Fruit fly (Drosophila melanogaster): Measurements from ENCODE around the gene CG13392.

The CG13392 gene

DNA sequence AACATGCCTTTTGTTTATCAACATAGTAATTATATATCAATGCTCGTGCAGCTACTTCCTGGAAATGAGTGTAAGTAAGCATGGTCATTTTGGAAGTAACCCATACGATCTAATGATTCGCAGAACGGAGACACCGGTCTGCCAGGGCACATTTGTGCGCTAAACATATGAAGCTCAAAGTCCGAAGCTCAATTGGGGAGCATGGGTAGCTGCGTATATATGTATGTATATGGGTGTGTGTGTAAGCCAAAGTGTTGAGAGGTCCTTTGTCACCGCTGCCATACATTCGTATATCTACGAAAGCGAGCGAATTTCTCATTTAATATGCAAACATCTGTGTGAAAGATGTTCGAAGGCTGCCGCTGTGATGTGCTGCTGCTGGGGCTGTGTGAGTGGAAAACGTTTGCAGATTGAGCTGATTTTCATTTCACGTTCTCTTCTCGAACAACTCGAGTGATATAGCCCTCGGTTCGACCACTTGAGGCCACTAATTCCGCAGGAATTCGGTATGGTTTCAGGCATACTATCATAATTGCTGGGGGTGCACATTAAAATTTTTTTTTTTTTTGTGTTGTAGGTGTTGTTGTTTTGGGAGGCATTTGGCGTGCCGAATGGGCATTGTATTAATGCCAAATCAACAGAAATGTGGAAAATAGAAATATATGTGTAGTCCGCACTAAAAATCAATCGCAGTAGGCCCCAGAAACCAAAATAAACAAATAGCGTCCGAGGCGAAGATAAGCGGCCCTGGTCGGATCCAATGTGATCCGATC lies 35.7 kb upstream of the CG13392 start:
- no peak for TF ChIP-seq pan (optimal IDR thresholded peaks at IDR 0.05)
- no peak for TF ChIP-seq usp (GFP tag; optimal IDR thresholded peaks at IDR 0.05)
- TF ChIP-seq EcR (GFP tag; optimal IDR thresholded peaks at IDR 0.05), result no peak
- TF ChIP-seq CG8478 (optimal IDR thresholded peaks at IDR 0.05), result no peak
- TF ChIP-seq Dll (optimal IDR thresholded peaks at IDR 0.05), result no peak
- TF ChIP-seq psq (optimal IDR thresholded peaks at IDR 0.05), result no peak

DNA sequence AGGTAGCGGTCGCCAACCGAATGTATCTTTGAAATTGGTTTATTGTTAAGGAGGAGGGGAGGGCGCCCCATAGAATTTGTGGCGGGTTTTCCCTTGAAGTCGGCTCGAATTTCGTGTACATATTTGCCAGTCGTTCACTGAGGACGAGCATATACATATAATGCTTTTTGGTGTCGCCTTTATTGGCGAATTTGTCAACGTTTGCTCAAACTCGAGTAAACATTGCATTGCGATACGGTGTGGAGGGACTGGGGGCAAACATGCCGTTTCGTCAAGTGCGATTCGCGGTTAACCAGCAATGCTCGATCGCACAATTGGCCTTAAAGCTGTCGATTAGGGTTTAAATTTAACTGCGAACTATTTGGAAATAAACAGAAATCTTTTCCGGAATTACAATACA lies 35.0 kb upstream of the CG13392 start:
- TF ChIP-seq psq (optimal IDR thresholded peaks at IDR 0.05) (no peak), pan (optimal IDR thresholded peaks at IDR 0.05) (no peak), CG8478 (optimal IDR thresholded peaks at IDR 0.05) (no peak), Dll (optimal IDR thresholded peaks at IDR 0.05) (no peak), usp (GFP tag; optimal IDR thresholded peaks at IDR 0.05) (no peak), EcR (GFP tag; optimal IDR thresholded peaks at IDR 0.05) (no peak)

- no peak for TF ChIP-seq EcR (GFP tag; optimal IDR thresholded peaks at IDR 0.05)
- TF ChIP-seq Dll (optimal IDR thresholded peaks at IDR 0.05), result peak; percentile 53
These were observed 33.9 kb upstream of the CG13392 start for dm6 chr2L:8416350-8417046.

DNA sequence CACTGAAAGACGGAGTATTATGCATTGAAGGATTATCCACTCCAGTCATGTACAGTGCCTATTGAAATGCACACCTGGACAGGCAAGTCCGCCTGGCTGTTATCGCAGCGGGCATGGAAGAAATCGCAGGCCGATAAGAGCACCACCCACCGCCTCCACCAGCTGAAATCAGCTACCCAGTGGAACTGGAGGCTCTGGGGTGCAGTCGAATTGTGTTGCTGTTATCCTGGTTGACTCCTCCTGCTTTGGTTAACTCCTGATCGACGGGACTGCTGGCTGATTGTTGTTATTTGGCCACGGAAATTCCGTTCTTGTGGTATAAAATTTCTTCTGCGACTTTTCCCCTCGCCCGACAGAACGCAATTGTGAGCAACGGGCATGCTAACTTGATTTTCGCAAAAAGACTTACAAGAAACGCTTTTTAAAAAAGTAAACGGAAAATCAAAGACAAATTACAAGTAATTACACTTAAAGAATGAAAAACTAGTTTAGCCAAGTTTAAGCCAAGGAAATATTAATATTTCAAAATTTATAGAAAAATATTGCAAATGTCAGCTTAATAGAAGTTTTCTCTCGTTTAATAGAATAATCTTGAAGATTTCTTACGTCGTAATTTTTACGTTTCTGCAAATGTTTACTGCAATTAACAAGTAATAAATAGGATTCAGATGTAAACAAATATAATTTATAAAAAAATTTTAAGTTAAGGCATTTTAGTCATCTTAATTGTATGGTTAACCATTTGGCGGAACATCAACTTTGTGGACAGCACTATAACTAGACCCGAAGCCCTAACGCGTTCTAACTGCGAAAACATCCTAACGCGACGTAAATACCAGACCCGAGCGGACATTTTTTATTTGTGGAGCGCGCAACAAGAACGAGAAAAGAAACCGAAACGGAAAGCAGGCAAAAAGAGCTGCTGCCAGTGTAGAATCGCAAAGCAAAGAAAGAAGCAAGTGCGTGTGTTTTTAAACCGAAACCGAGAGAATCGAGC lies 32.6 kb upstream of the CG13392 start, which contains the start of the genes CG13398 and Akap200:
Gene CG13398, minus strand, starts transcription at position 370 of the 997 bp plus-strand sequence.
Gene Akap200, plus strand, starts transcription at position 804 of the 997 bp plus-strand sequence.
- no peak for TF ChIP-seq Dll (optimal IDR thresholded peaks at IDR 0.05)
- TF ChIP-seq CG8478 (optimal IDR thresholded peaks at IDR 0.05), result no peak
- TF ChIP-seq usp (GFP tag; optimal IDR thresholded peaks at IDR 0.05), result no peak
- no peak for TF ChIP-seq pan (optimal IDR thresholded peaks at IDR 0.05)
- no peak for TF ChIP-seq EcR (GFP tag; optimal IDR thresholded peaks at IDR 0.05)
- no peak for TF ChIP-seq psq (optimal IDR thresholded peaks at IDR 0.05)

- TF ChIP-seq CG8478 (optimal IDR thresholded peaks at IDR 0.05) (no peak), pan (optimal IDR thresholded peaks at IDR 0.05) (no peak), Dll (optimal IDR thresholded peaks at IDR 0.05) (no peak), usp (GFP tag; optimal IDR thresholded peaks at IDR 0.05) (no peak), EcR (GFP tag; optimal IDR thresholded peaks at IDR 0.05) (no peak), psq (optimal IDR thresholded peaks at IDR 0.05) (no peak)
These were observed 28.9 kb upstream of the CG13392 start, which contains the start of gene Naglu for dm6 chr2L:8411530-8411929. Gene Naglu, minus strand, starts transcription at chr2L:8411868.

DNA sequence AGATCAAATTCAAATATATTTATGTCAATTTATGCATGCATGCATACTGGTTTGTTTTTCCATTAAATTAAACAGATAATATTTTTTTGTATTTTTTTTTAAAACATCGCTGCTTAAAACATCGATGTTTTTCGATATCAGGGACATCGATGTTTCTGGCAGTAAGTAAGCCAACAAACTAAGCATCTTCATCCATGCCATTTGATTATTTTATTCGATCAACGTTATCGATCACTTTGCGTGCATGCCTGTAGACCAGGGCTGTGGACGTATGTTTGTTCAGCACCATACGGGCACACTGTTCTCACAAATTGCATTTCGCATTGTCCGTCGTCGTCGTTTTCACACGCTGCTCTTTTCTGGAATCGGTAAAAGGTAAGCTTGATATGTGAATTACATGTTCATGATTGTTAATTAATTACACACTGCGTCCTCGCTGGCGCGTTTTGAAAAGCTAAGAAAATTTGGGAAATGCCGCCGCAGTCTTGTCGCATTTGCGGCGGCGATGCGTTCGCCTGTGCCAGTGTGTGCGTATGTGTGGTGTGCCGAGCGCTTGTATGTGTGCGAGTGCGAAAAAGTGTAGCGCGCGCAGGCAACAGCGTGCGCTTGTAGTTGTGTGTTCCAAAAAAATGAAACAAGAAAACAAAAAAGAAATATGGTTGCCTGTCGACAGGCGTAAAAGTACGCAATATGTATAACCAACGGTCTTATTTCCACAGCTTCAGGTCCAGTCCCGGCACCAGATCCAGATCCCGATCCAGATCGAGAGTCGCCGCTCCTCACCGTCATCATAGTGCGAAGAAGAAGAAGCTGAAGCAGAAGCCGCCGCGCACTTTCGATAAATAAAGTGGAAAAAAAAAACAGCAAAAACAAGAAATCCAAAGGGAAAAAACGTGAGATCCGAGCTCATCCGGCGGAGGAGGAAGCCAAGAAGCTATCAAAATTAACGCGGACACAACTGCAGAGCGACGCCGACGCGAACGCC lies 21.0 kb upstream of the CG13392 start, which contains the start of gene emb:
Gene emb, plus strand, starts transcription at position 288 of the 985 bp plus-strand sequence.
- no peak for TF ChIP-seq Dll (optimal IDR thresholded peaks at IDR 0.05)
- TF ChIP-seq usp (GFP tag; optimal IDR thresholded peaks at IDR 0.05), result no peak
- TF ChIP-seq CG8478 (optimal IDR thresholded peaks at IDR 0.05), result no peak

- TF ChIP-seq psq (optimal IDR thresholded peaks at IDR 0.05), result no peak
- TF ChIP-seq pan (optimal IDR thresholded peaks at IDR 0.05), result no peak
- TF ChIP-seq EcR (GFP tag; optimal IDR thresholded peaks at IDR 0.05), result no peak
- no peak for TF ChIP-seq usp (GFP tag; optimal IDR thresholded peaks at IDR 0.05)
- TF ChIP-seq Dll (optimal IDR thresholded peaks at IDR 0.05), result no peak
- no peak for TF ChIP-seq CG8478 (optimal IDR thresholded peaks at IDR 0.05)
These were observed 20.3 kb upstream of the CG13392 start, which contains the start of gene fy for dm6 chr2L:8402928-8403285. Gene fy, minus strand, starts transcription at chr2L:8403280.

DNA sequence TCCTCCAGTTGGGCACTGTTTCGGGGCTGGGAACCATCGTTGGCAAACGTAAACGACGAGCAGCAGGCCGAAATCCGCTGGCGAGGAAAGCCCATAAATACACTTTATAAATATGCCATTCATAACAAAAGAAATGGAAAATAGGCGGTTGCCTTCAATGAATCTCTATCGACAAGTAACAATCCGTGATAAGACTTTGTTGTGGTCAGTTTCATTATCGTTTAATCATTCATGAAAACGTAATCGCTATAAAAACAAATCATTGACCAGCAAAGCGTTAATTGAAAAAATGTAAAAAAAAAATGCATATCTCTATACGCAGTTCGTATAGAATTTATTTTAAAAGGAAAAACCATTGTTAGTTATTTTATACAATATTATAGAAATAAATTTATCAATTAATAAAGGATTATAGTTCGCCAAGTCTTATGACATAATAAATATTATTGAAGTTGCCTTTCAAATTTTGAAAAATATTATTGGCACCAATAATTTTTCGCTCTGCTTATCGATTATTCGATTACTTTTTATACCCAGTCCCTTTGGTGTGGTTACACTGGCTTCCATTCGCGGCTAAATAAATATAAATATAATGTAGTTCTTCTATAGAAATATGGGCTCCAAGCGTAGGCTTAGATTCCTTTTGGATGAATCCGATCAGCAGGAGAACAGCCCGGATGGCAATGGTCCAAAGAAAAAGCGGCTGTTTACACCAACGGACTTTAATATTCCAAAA lies 17.4 kb upstream of the CG13392 start, which contains the start of gene CG31898:
Gene CG31898, plus strand, starts transcription at position 559 of the 736 bp plus-strand sequence.
- TF ChIP-seq usp (GFP tag; optimal IDR thresholded peaks at IDR 0.05), result no peak
- TF ChIP-seq Dll (optimal IDR thresholded peaks at IDR 0.05), result no peak
- TF ChIP-seq pan (optimal IDR thresholded peaks at IDR 0.05), result no peak
- no peak for TF ChIP-seq CG8478 (optimal IDR thresholded peaks at IDR 0.05)
- TF ChIP-seq EcR (GFP tag; optimal IDR thresholded peaks at IDR 0.05), result no peak
- no peak for TF ChIP-seq psq (optimal IDR thresholded peaks at IDR 0.05)

DNA sequence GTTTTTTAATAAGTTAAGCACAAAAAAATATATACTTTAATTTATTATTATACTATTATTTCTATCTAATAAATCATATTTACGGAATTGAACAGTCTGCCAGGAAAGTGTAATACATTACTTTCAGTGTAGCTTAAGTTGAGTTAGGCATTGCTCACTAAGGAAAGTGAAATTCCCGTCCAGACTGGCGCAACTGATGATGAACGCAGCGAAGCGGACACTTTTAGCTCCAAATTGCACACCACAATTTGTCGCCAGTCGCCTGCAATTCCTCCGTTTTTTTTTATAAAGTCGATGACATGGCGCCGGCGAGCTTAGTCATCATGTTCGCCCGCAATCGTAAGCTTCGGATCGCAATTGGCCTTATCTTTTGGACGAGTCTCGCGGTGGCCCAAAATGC lies 16.1 kb upstream of the CG13392 start, which contains the start of gene CG13386:
Gene CG13386, plus strand, starts transcription at position 301 of the 400 bp plus-strand sequence.
- no peak for TF ChIP-seq pan (optimal IDR thresholded peaks at IDR 0.05)
- TF ChIP-seq Dll (optimal IDR thresholded peaks at IDR 0.05), result no peak
- TF ChIP-seq usp (GFP tag; optimal IDR thresholded peaks at IDR 0.05), result no peak
- no peak for TF ChIP-seq psq (optimal IDR thresholded peaks at IDR 0.05)
- no peak for TF ChIP-seq EcR (GFP tag; optimal IDR thresholded peaks at IDR 0.05)
- no peak for TF ChIP-seq CG8478 (optimal IDR thresholded peaks at IDR 0.05)
